Worm (Caenorhabditis elegans) whole organism, mixed stage, embryonic: ENCODE measurements around the gene pfd-2.

Experiments used
- M03D4.4 ChIP-seq: sonication (generic microtip); optimal IDR thresholded peaks from 2 replicates; lab custom pipeline; 2017; ENCODE audit warnings: mild to moderate bottlenecking, missing genetic modification characterization, missing compliant biosample characterization
- elt-3 ChIP-seq: fragments of 150-350 bp; optimal IDR thresholded peaks from 2 replicates; lab custom pipeline; 2014; ENCODE audit warnings: missing biosample characterization, missing genetic modification characterization
- lsy-2 ChIP-seq: fragments of 150-350 bp; optimal IDR thresholded peaks from 2 replicates; lab custom pipeline; 2014; ENCODE audit warnings: missing biosample characterization, missing genetic modification characterization
- nhr-237 ChIP-seq: fragments of 150-350 bp; optimal IDR thresholded peaks from 2 replicates; lab custom pipeline; 2014; ENCODE audit warnings: missing biosample characterization, missing genetic modification characterization
- nhr-28 ChIP-seq: fragments of 150-350 bp; optimal IDR thresholded peaks from 2 replicates; lab custom pipeline; 2014; ENCODE audit warnings: missing biosample characterization, missing genetic modification characterization
- nhr-76 ChIP-seq: sonication (generic microtip); optimal IDR thresholded peaks from 2 replicates; lab custom pipeline; 2017; ENCODE audit warnings: missing biosample characterization, missing genetic modification characterization
- pha-4 ChIP-seq: fragments of 150-350 bp; optimal IDR thresholded peaks from 2 replicates; lab custom pipeline; 2018; ENCODE audit warnings: missing biosample characterization, missing genetic modification reagents, missing genetic modification characterization
- unc-62 ChIP-seq: fragments of 150-350 bp; optimal IDR thresholded peaks from 2 replicates; lab custom pipeline; 2014; ENCODE audit warnings: missing biosample characterization, missing genetic modification reagents, missing genetic modification characterization

DNA sequence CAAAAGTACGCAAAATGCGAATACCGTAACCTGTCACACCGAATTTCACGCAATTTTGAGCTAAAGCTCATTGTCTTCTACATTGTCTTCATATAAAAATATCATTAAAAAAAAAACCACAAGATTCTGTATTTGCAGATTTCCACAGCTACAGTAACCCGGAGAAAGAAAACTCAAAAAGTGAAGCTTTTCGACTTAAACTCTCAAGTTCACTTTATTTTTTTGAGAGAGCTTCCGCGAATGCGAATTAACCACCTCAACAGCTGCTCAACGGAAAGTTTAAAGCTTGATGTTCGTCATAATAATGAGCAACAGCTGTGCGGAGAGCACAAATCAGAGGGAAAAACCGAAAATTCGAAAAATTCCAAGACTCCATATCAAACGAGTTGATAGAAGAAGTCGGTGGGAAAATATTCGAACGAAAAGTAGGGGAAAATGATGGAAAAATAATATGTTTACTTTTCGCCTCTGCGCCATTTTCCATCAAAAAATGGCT is 33.4 kb upstream of the pfd-2 start:
- TF ChIP-seq nhr-28 (no peak), pha-4 (tag; lab: Kevin White, UChicago) (no peak), unc-62 (GFP tag; lab: Kevin White, UChicago) (peak; percentile 43), lsy-2 (tag; lab: Kevin White, UChicago) (no peak), nhr-237 (no peak), elt-3 (tag; lab: Kevin White, UChicago) (no peak), M03D4.4 (tag; lab: Kevin White, UChicago) (no peak), nhr-76 (no peak)
